Worm (Caenorhabditis elegans) whole organism, L1 larva: ENCODE results near the gene pac-1.

Experiments
- C04F5.9 ChIP-seq: sonication (generic microtip); optimal IDR thresholded peaks from 2 replicates; lab custom pipeline; 2016; ENCODE audit warnings: missing genetic modification characterization, missing compliant biosample characterization
- C16A3.4 ChIP-seq: fragments of 150-350 bp; optimal IDR thresholded peaks from 2 replicates; lab custom pipeline; 2014; ENCODE audit warnings: missing biosample characterization, missing genetic modification characterization
- aha-1 ChIP-seq: fragments of 150-350 bp; optimal IDR thresholded peaks from 2 replicates; lab custom pipeline; 2014; ENCODE audit warnings: missing biosample characterization, missing genetic modification characterization
- alr-1 ChIP-seq: fragments of 200-800 bp; sonication (Bioruptor generic); optimal IDR thresholded peaks from 2 replicates; lab custom pipeline; 2018; ENCODE audit warnings: borderline replicate concordance, mild to moderate bottlenecking, missing genetic modification characterization, missing compliant biosample characterization
- ama-1 ChIP-seq: fragments of 150-350 bp; optimal IDR thresholded peaks from 2 replicates; lab custom pipeline; 2014
- blmp-1 ChIP-seq: fragments of 150-350 bp; optimal IDR thresholded peaks from 2 replicates; lab custom pipeline; 2014; ENCODE audit warnings: missing biosample characterization, missing genetic modification characterization
- ceh-63 ChIP-seq: fragments of 200-800 bp; sonication (Bioruptor generic); optimal IDR thresholded peaks from 2 replicates; lab custom pipeline; 2018; ENCODE audit warnings: mild to moderate bottlenecking, missing genetic modification characterization, missing compliant biosample characterization
- ceh-8 ChIP-seq: fragments of 200-800 bp; sonication (Bioruptor generic); optimal IDR thresholded peaks from 2 replicates; lab custom pipeline; 2018; ENCODE audit warnings: mild to moderate bottlenecking, missing genetic modification characterization, moderate library complexity, missing compliant biosample characterization
- ceh-90 ChIP-seq: sonication (generic microtip); optimal IDR thresholded peaks from 2 replicates; lab custom pipeline; 2016; ENCODE audit warnings: missing genetic modification characterization, missing compliant biosample characterization
- egl-13 ChIP-seq: sonication (generic microtip); optimal IDR thresholded peaks from 2 replicates; lab custom pipeline; 2016; ENCODE audit warnings: missing genotype, missing genetic modification reagents, missing genetic modification characterization, missing compliant biosample characterization
- egl-27 ChIP-seq, 2 experiments: fragments of 150-350 bp in 1 of 2; sonication (generic microtip); optimal IDR thresholded peaks; 3 replicates each; lab custom pipeline; 2017 to 2018; ENCODE audit warnings: missing biosample characterization in 2 of 2, missing genetic modification characterization in 2 of 2, missing genetic modification reagents in 2 of 2
- ets-5 ChIP-seq: fragments of 200-800 bp; sonication (Bioruptor generic); IDR thresholded peaks from 2 replicates; pipeline ENCODE4 v1.3.6; 2022; ENCODE audit warnings: missing genetic modification characterization, missing compliant biosample characterization
- fos-1 ChIP-seq: fragments of 150-350 bp; optimal IDR thresholded peaks from 2 replicates; lab custom pipeline; 2014; ENCODE audit warnings: missing biosample characterization, missing genetic modification characterization
- grh-1 ChIP-seq: fragments of 200-800 bp; sonication (Bioruptor generic); IDR thresholded peaks from 2 replicates; pipeline ENCODE4 v1.3.6; 2022; ENCODE audit warnings: missing genetic modification reagents, missing genetic modification characterization, missing compliant biosample characterization
- hlh-4 ChIP-seq: sonication (generic microtip); optimal IDR thresholded peaks from 2 replicates; lab custom pipeline; 2016; ENCODE audit warnings: mild to moderate bottlenecking, missing genetic modification characterization, missing compliant biosample characterization
- hpl-2 ChIP-seq: fragments of 150-350 bp; optimal IDR thresholded peaks from 2 replicates; lab custom pipeline; 2014; ENCODE audit warnings: missing biosample characterization, missing genetic modification reagents, missing genetic modification characterization
- irx-1 ChIP-seq: sonication (generic microtip); optimal IDR thresholded peaks from 2 replicates; lab custom pipeline; 2016; ENCODE audit warnings: missing genetic modification characterization, missing compliant biosample characterization
- jun-1 ChIP-seq: fragments of 150-350 bp; optimal IDR thresholded peaks from 2 replicates; lab custom pipeline; 2014; ENCODE audit warnings: missing biosample characterization, missing genetic modification reagents, missing genetic modification characterization
- lin-14 ChIP-seq: fragments of 200-800 bp; sonication (Bioruptor generic); optimal IDR thresholded peaks from 2 replicates; lab custom pipeline; 2018; ENCODE audit warnings: mild to moderate bottlenecking, missing genetic modification characterization, moderate library complexity, missing compliant biosample characterization
- lin-35 ChIP-seq, 2 experiments: fragments of 150-350 bp; optimal IDR thresholded peaks; 2 replicates each; lab custom pipeline; 2014; ENCODE audit warnings: missing biosample characterization in 2 of 2, missing genetic modification characterization in 2 of 2, missing genetic modification reagents in 2 of 2
- lir-3 ChIP-seq: sonication (generic microtip); optimal IDR thresholded peaks from 2 replicates; lab custom pipeline; 2016; ENCODE audit warnings: mild to moderate bottlenecking, missing genetic modification characterization, moderate library complexity, missing compliant biosample characterization; ENCODE audit not compliant: poor library complexity
- lsy-2 ChIP-seq, 2 experiments: fragments of 150-350 bp; optimal IDR thresholded peaks; 2 replicates each; lab custom pipeline; 2014; ENCODE audit warnings: missing biosample characterization in 2 of 2, missing genetic modification characterization in 2 of 2
- mab-9 ChIP-seq: fragments of 200-800 bp; sonication (Bioruptor generic); IDR thresholded peaks from 2 replicates; pipeline ENCODE4 v1.3.6; 2022; ENCODE audit warnings: missing genetic modification reagents, missing genetic modification characterization, missing compliant biosample characterization
- mep-1 ChIP-seq: fragments of 150-350 bp; optimal IDR thresholded peaks from 2 replicates; lab custom pipeline; 2014; ENCODE audit warnings: missing biosample characterization, missing genetic modification characterization
- nhr-11 ChIP-seq: fragments of 150-350 bp; optimal IDR thresholded peaks from 2 replicates; lab custom pipeline; 2014; ENCODE audit warnings: missing biosample characterization, missing genetic modification characterization
- nhr-12 ChIP-seq: sonication (generic microtip); optimal IDR thresholded peaks from 2 replicates; lab custom pipeline; 2017; ENCODE audit warnings: missing biosample characterization, missing genetic modification characterization
- nhr-20 ChIP-seq: sonication (generic microtip); optimal IDR thresholded peaks from 2 replicates; lab custom pipeline; 2016; ENCODE audit warnings: mild to moderate bottlenecking, missing genetic modification characterization, missing compliant biosample characterization
- nhr-28 ChIP-seq: fragments of 150-350 bp; optimal IDR thresholded peaks from 2 replicates; lab custom pipeline; 2014; ENCODE audit warnings: missing biosample characterization, missing genetic modification characterization
- nhr-47 ChIP-seq: sonication (generic microtip); optimal IDR thresholded peaks from 2 replicates; lab custom pipeline; 2016; ENCODE audit warnings: mild to moderate bottlenecking, missing genetic modification characterization, moderate library complexity, missing compliant biosample characterization
- nhr-71 ChIP-seq: sonication (generic microtip); optimal IDR thresholded peaks from 2 replicates; lab custom pipeline; 2016; ENCODE audit warnings: mild to moderate bottlenecking, missing genetic modification characterization, moderate library complexity, missing compliant biosample characterization
- nhr-76 ChIP-seq: sonication (generic microtip); optimal IDR thresholded peaks from 2 replicates; lab custom pipeline; 2017; ENCODE audit warnings: missing biosample characterization, missing genetic modification characterization
- nhr-77 ChIP-seq: fragments of 150-350 bp; optimal IDR thresholded peaks from 2 replicates; lab custom pipeline; 2014; ENCODE audit warnings: missing biosample characterization, missing genetic modification characterization
- nhr-84 ChIP-seq: sonication (generic microtip); optimal IDR thresholded peaks from 2 replicates; lab custom pipeline; 2017; ENCODE audit warnings: missing biosample characterization, missing genetic modification characterization
- nhr-85 ChIP-seq: sonication (generic microtip); peaks from one replicate; lab custom pipeline; 2016; ENCODE audit warnings: missing genetic modification characterization, inconsistent platforms, missing compliant biosample characterization
- nhr-90 ChIP-seq: sonication (generic microtip); optimal IDR thresholded peaks from 2 replicates; lab custom pipeline; 2016; ENCODE audit warnings: mild to moderate bottlenecking, missing genetic modification characterization, missing compliant biosample characterization; ENCODE audit not compliant: poor library complexity
- skn-1 ChIP-seq: fragments of 150-350 bp; optimal IDR thresholded peaks from 2 replicates; lab custom pipeline; 2014; ENCODE audit warnings: missing biosample characterization, missing genetic modification characterization
- sox-4 ChIP-seq: sonication (generic microtip); optimal IDR thresholded peaks from 2 replicates; lab custom pipeline; 2016; ENCODE audit warnings: missing genetic modification characterization, missing compliant biosample characterization
- sup-37 ChIP-seq: fragments of 200-800 bp; sonication (Bioruptor generic); optimal IDR thresholded peaks from 2 replicates; lab custom pipeline; 2018; ENCODE audit warnings: mild to moderate bottlenecking, missing genetic modification characterization, missing compliant biosample characterization
- swsn-7 ChIP-seq: sonication (generic microtip); optimal IDR thresholded peaks from 2 replicates; lab custom pipeline; 2016; ENCODE audit warnings: missing genetic modification characterization, missing compliant biosample characterization
- tlp-1 ChIP-seq: fragments of 150-350 bp; optimal IDR thresholded peaks from 2 replicates; lab custom pipeline; 2014; ENCODE audit warnings: missing biosample characterization, missing genetic modification characterization
- unc-130 ChIP-seq: fragments of 150-350 bp; optimal IDR thresholded peaks from 2 replicates; lab custom pipeline; 2017; ENCODE audit warnings: missing biosample characterization, missing genetic modification characterization, inconsistent platforms
- unc-30 ChIP-seq: sonication (generic microtip); optimal IDR thresholded peaks from 2 replicates; lab custom pipeline; 2017; ENCODE audit warnings: missing biosample characterization, missing genetic modification characterization
- unc-62 ChIP-seq: fragments of 150-350 bp; optimal IDR thresholded peaks from 2 replicates; lab custom pipeline; 2014; ENCODE audit warnings: missing biosample characterization, missing genetic modification reagents, missing genetic modification characterization
- zag-1 ChIP-seq: fragments of 150-350 bp; optimal IDR thresholded peaks from 2 replicates; lab custom pipeline; 2014; ENCODE audit warnings: missing biosample characterization, missing genetic modification characterization
- ztf-11 ChIP-seq, 2 experiments: sonication (generic microtip); optimal IDR thresholded peaks; 2 replicates each; lab custom pipeline; 2016 to 2017; ENCODE audit warnings: missing genetic modification characterization in 2 of 2, missing biosample characterization in 1 of 2, missing compliant biosample characterization in 1 of 2
- ztf-4 ChIP-seq: fragments of 150-350 bp; optimal IDR thresholded peaks from 2 replicates; lab custom pipeline; 2014; ENCODE audit warnings: missing biosample characterization, missing genetic modification characterization

Gene pac-1

ce11 chrIII:8551705-8552104, 56.9 kb downstream of the pac-1 start:
- TF ChIP-seq zag-1 (tag; lab: Kevin White, UChicago) (no peak), nhr-47 (tag; lab: Kevin White, UChicago) (no peak), hlh-4 (tag; lab: Kevin White, UChicago) (no peak), nhr-28 (tag; lab: Kevin White, UChicago) (no peak), egl-27 (tag; optimal IDR thresholded peaks at IDR 0.05; lab: Kevin White, UChicago) (no peak), unc-30 (tag; lab: Kevin White, UChicago) (no peak), nhr-12 (no peak), lir-3 (tag; lab: Kevin White, UChicago) (no peak), irx-1 (tag; lab: Kevin White, UChicago) (no peak), alr-1 (no peak), ets-5 (GFP tag; lab: Robert Waterston, UW) (no peak), nhr-11 (tag; lab: Kevin White, UChicago) (no peak), lsy-2 (tag; optimal IDR thresholded peaks at IDR 0.05; lab: Kevin White, UChicago) (no peak), nhr-76 (tag; lab: Kevin White, UChicago) (no peak), blmp-1 (no peak)
- TF ChIP-seq, all 84 proteins: peak for 0

DNA sequence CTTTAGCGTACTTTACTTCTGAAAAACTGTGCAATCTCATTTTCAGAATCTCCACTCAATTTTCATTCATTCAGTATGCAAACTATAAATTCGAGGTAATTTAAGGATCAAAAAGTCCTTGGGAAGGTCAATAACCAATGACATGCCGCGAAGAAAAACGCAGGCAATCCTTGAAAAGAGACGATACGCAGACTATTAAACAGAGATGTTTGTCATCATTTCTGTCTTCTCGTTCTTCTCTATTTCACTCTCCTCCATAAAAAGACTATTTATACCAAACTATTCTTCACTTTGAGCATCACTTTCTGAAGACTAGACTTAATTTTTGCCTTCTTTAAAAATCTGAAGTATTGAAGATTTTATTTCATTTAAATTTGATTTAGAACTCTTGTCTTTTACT, 57.3 kb downstream of the pac-1 start, which contains the start of gene C02D5.4:
Gene C02D5.4 (plus strand): TSS at position 41 of the 400 bp plus-strand sequence.
- peak in 1 of 2 experiments; percentile 5 for TF ChIP-seq lin-35 (GFP tag; optimal IDR thresholded peaks at IDR 0.05; lab: Kevin White, UChicago)
- TF ChIP-seq hpl-2 (GFP tag; lab: Kevin White, UChicago), result no peak
- peak; percentile 63 for TF ChIP-seq blmp-1
- peak; percentile 2 to 24 for TF ChIP-seq lsy-2 (tag; optimal IDR thresholded peaks at IDR 0.05; lab: Kevin White, UChicago)
- TF ChIP-seq lin-14 (GFP tag; lab: Kevin White, UChicago), result no peak
- TF ChIP-seq mep-1 (tag; lab: Kevin White, UChicago), result peak; percentile 36
- no peak for TF ChIP-seq egl-27 (tag; optimal IDR thresholded peaks at IDR 0.05; lab: Kevin White, UChicago)
- TF ChIP-seq nhr-85 (tag; lab: Kevin White, UChicago), result peak; percentile 22
- TF ChIP-seq swsn-7 (tag; lab: Kevin White, UChicago), result peak; percentile 2
- peak; percentile 28 for TF ChIP-seq nhr-71 (tag; lab: Kevin White, UChicago)
- peak; percentile 3 for TF ChIP-seq nhr-20 (tag; lab: Kevin White, UChicago)
- no peak for TF ChIP-seq ztf-4
- peak; percentile 100 for TF ChIP-seq skn-1 (tag; lab: Kevin White, UChicago)

DNA sequence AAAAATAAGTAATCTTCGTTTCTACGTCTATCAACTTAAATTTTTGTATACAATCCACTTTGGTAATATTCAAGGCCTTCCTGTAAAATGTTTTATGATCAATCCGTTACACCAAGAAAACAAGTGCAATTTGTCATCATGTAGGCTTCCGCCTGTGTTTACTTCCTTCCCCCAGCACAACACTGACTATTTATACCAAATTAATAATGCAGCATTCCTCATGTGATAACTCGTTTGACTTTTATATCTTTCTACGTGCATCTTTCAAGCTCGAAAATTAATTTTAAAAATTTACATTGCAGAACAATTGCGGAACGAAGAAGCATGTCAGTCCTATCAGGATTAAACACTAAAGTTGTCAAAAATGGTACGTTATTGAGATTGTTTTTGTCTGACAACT, 59.7 kb downstream of the pac-1 start, which contains the start of gene gsto-2:
Gene gsto-2 (plus strand): TSS at position 301 of the 400 bp plus-strand sequence.
- no peak for TF ChIP-seq sup-37 (GFP tag; lab: Kevin White, UChicago)
- TF ChIP-seq unc-62 (GFP tag; lab: Kevin White, UChicago), result no peak
- TF ChIP-seq ceh-63, result no peak
- TF ChIP-seq unc-130 (tag; lab: Kevin White, UChicago), result no peak
- TF ChIP-seq ama-1 (lab: Kevin White, UChicago), result no peak
- no peak for TF ChIP-seq mab-9
- no peak for TF ChIP-seq egl-13
- TF ChIP-seq grh-1 (GFP tag; lab: Robert Waterston, UW), result no peak
- TF ChIP-seq, all 84 proteins: peak for 0

ce11 chrIII:8555682-8556081, 60.9 kb downstream of the pac-1 start:
- TF ChIP-seq ceh-90 (tag; lab: Kevin White, UChicago) (no peak), blmp-1 (peak; percentile 94)

- TF ChIP-seq lir-3 (tag; lab: Kevin White, UChicago) (peak; percentile 22), nhr-77 (no peak), ztf-4 (no peak), nhr-84 (tag; lab: Kevin White, UChicago) (no peak), nhr-90 (tag; lab: Kevin White, UChicago) (no peak), hpl-2 (GFP tag; lab: Kevin White, UChicago) (no peak), C16A3.4 (tag; lab: Kevin White, UChicago) (no peak), jun-1 (no peak), tlp-1 (tag; lab: Kevin White, UChicago) (no peak), fos-1 (tag; lab: Kevin White, UChicago) (peak; percentile 5), blmp-1 (peak; percentile 67), C04F5.9 (no peak), aha-1 (no peak), ztf-11 (tag; optimal IDR thresholded peaks at IDR 0.05; lab: Kevin White, UChicago) (no peak), nhr-85 (tag; lab: Kevin White, UChicago) (peak; percentile 80), ceh-8 (GFP tag; lab: Kevin White, UChicago) (no peak), sox-4 (tag; lab: Kevin White, UChicago) (no peak)
These were observed 62.1 kb downstream of the pac-1 start, which contains the start of gene C02D5.2 for ce11 chrIII:8556836-8557385. TSS of gene C02D5.2 (plus strand) at chrIII:8557335.
